Fruit fly (Drosophila melanogaster): ENCODE measurements around the gene Ama.
A peak's percentile ranks its signal among the peaks of the same experiment; 100 is the strongest.

The Ama gene

dm6 chr3R:6810574-6810973 lies 48.2 kb downstream of the Ama start (continued):
- TF ChIP-seq gcm (GFP tag; optimal IDR thresholded peaks at IDR 0.05) = peak; percentile 13
- no peak for TF ChIP-seq sna (GFP tag; IDR thresholded peaks at IDR 0.05; ENCODE audit: partially characterized antibody)

DNA sequence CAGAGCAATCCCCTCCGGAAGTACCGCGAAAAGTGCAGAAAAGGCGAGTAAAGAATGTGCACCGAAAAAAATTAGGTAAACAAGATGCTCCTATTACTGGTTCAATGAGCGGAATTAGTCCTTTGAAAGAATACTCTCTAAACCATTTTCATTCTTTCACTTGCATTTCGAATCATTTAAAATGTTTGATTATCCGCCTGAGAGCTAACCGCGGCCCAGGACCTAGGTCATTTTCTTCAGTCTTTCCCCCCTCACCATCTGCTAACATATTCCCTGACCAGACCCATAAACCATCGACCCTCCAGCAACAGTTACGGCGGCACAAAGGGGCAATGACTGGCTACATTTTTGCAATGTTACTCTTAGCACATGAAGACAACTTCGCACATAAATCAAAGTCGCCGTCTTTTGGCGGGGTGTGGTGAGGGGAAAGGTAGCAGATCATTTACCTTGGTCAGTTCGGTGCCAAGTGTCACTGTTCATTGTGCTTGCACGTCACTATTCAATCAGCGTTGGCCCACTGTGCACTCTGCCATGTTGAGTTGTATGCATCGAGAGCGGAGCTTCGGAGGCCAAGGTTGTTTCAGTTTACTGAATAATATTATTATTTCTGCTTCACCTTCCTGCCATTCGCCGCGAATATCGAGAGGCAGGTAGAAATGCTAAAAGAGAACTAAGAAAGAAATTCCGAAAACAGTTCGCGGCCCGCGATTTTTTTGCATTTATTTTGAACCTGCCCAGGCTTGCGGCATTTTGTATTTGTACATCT lies 49.9 kb downstream of the Ama start:
- TF ChIP-seq Scr (GFP tag; IDR thresholded peaks at IDR 0.05; ENCODE audit: partially characterized antibody) = 0 out of 2 replicates have a peak, but pooled peaks have one; percentile 10
- no peak for TF ChIP-seq CG14441 (GFP tag; IDR thresholded peaks at IDR 0.05)
- TF ChIP-seq crol (GFP tag; IDR thresholded peaks at IDR 0.05) = peak; percentile 49
- TF ChIP-seq CG10979 (tag; optimal IDR thresholded peaks at IDR 0.05) = no peak
- 0 out of 2 replicates have a peak, but pooled peaks have one; percentile 16 for TF ChIP-seq vvl (GFP tag; IDR thresholded peaks at IDR 0.05)
- TF ChIP-seq CG11093 (GFP tag; IDR thresholded peaks at IDR 0.05) = 0 out of 3 replicates have a peak, but pooled peaks have one; percentile 13
- no peak for TF ChIP-seq bcd (GFP tag; optimal IDR thresholded peaks at IDR 0.05)
- TF ChIP-seq Oli (tag; optimal IDR thresholded peaks at IDR 0.05) = peak; percentile 13
- TF ChIP-seq CG17385 (GFP tag; optimal IDR thresholded peaks at IDR 0.05) = no peak
- TF ChIP-seq CG4707 (GFP tag; optimal IDR thresholded peaks at IDR 0.05) = peak; percentile 23
- TF ChIP-seq CG2875 (GFP tag; optimal IDR thresholded peaks at IDR 0.05) = no peak
- TF ChIP-seq row (GFP tag; IDR thresholded peaks at IDR 0.05) = peak; percentile 31; the same call in 2 of the 3 replicates
- 0 out of 2 replicates have a peak, but pooled peaks have one; percentile 19 for TF ChIP-seq chm (GFP tag; IDR thresholded peaks at IDR 0.05)
- TF ChIP-seq peb (GFP tag; IDR thresholded peaks at IDR 0.05) = no peak
- no peak for TF ChIP-seq hkb (optimal IDR thresholded peaks at IDR 0.05)
- 0 out of 2 replicates have a peak, but pooled peaks have one; percentile 13 for TF ChIP-seq hkb (GFP tag; IDR thresholded peaks at IDR 0.05)
- 0 out of 4 replicates have a peak, but pooled peaks have one; percentile 20 for TF ChIP-seq chinmo (GFP tag; IDR thresholded peaks at IDR 0.05; ENCODE audit: partially characterized antibody)
- TF ChIP-seq Ptx1 (GFP tag; IDR thresholded peaks at IDR 0.05) = 0 out of 2 replicates have a peak, but pooled peaks have one; percentile 19
- no peak for TF ChIP-seq CG6654 (GFP tag; optimal IDR thresholded peaks at IDR 0.05)

DNA sequence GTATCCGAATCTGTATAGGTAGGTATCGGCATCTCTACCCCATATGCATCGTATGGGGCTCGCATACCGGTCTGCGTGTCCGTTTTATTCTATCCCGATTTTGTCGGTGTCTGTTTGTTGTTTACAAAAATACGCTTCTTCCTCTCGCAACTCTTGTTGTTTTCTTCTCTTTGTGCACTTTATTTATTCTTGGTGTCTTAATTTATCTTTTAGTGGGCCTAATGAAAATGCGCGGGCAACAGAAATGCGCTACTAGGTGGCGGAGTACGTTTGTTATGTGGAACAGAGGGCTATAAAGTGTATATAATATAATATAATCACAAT lies 50.4 kb downstream of the Ama start:
- no peak for TF ChIP-seq CG9797 (GFP tag; optimal IDR thresholded peaks at IDR 0.05)
- TF ChIP-seq Drgx (GFP tag; IDR thresholded peaks at IDR 0.05) = no peak
- 0 out of 2 replicates have a peak, but pooled peaks have one; percentile 8 for TF ChIP-seq CG32767 (GFP tag; IDR thresholded peaks at IDR 0.05)
- peak; percentile 29 for TF ChIP-seq nom (GFP tag; optimal IDR thresholded peaks at IDR 0.05)
- TF ChIP-seq CG9727 (GFP tag; optimal IDR thresholded peaks at IDR 0.05) = no peak
- TF ChIP-seq Taf1 (GFP tag; IDR thresholded peaks at IDR 0.05) = no peak
- no peak for TF ChIP-seq CG1792 (GFP tag; optimal IDR thresholded peaks at IDR 0.05)
- no peak for TF ChIP-seq BEAF-32 (GFP tag; optimal IDR thresholded peaks at IDR 0.05)
- TF ChIP-seq Lpt (GFP tag; optimal IDR thresholded peaks at IDR 0.05) = no peak
- TF ChIP-seq ttk (GFP tag; IDR thresholded peaks at IDR 0.05) = no peak
- no peak for TF ChIP-seq tup (GFP tag; optimal IDR thresholded peaks at IDR 0.05)
- peak; percentile 4 for TF ChIP-seq D19A (tag; optimal IDR thresholded peaks at IDR 0.05)
- peak; percentile 60 for TF ChIP-seq CG15479 (GFP tag; optimal IDR thresholded peaks at IDR 0.05)
- TF ChIP-seq tio (GFP tag; optimal IDR thresholded peaks at IDR 0.05) = no peak
- no peak for TF ChIP-seq Spps (tag; optimal IDR thresholded peaks at IDR 0.05)
- no peak for TF ChIP-seq Adf1 (GFP tag; IDR thresholded peaks at IDR 0.05)
- TF ChIP-seq gem (tag; optimal IDR thresholded peaks at IDR 0.05) = no peak
- TF ChIP-seq Opbp (GFP tag; IDR thresholded peaks at IDR 0.05; ENCODE audit: partially characterized antibody) = no peak
- TF ChIP-seq CG17829 (tag; optimal IDR thresholded peaks at IDR 0.05) = no peak
- 0 out of 3 replicates have a peak, but pooled peaks have one; percentile 11 for TF ChIP-seq CG34422 (GFP tag; IDR thresholded peaks at IDR 0.05)

All from whole organism, embryonic.